Fruit fly (Drosophila melanogaster): Measurements from ENCODE around the gene Krn.
A peak's percentile ranks its signal among the peaks of the same experiment; 100 is the strongest.

The Krn gene

dm6 chr3L:17610896-17611711, 43.0 kb downstream of the Krn start (continued):
- TF ChIP-seq CG4730 (GFP tag; IDR thresholded peaks at IDR 0.05) = no peak
- peak; percentile 92 for TF ChIP-seq sens (GFP tag)
- no peak for TF ChIP-seq CG2199 (GFP tag; IDR thresholded peaks at IDR 0.05)
- TF ChIP-seq sqz (GFP tag; optimal IDR thresholded peaks at IDR 0.05) = peak; percentile 68
- TF ChIP-seq gce (GFP tag; IDR thresholded peaks at IDR 0.05) = no peak
- TF ChIP-seq Gug (GFP tag; IDR thresholded peaks at IDR 0.05) = peak; percentile 40; the same call in 3 of the 4 replicates
- no peak for TF ChIP-seq CG34376 (GFP tag; optimal IDR thresholded peaks at IDR 0.05)
- peak; percentile 26; the same call in 1 of the 2 replicates for TF ChIP-seq E2f2 (GFP tag; IDR thresholded peaks at IDR 0.05)
- TF ChIP-seq HHEX (GFP tag; optimal IDR thresholded peaks at IDR 0.05) = peak; percentile 40
- TF ChIP-seq Bgb (GFP tag; IDR thresholded peaks at IDR 0.05; ENCODE audit: partially characterized antibody) = 0 out of 2 replicates have a peak, but pooled peaks have one; percentile 15
- peak; percentile 38; the same call in 1 of the 2 replicates for TF ChIP-seq wor (GFP tag; IDR thresholded peaks at IDR 0.05)
- no peak for TF ChIP-seq CG9876 (GFP tag; optimal IDR thresholded peaks at IDR 0.05)
- peak; percentile 13 for TF ChIP-seq CG30020 (tag; optimal IDR thresholded peaks at IDR 0.05)
- peak in 1 of 2 experiments; percentile 87 for TF ChIP-seq eve (GFP tag; optimal IDR thresholded peaks at IDR 0.05)
- no peak for TF ChIP-seq CHES-1-like (GFP tag; optimal IDR thresholded peaks at IDR 0.05)
- TF ChIP-seq CG6813 (GFP tag; optimal IDR thresholded peaks at IDR 0.05) = peak; percentile 47
- TF ChIP-seq CG1024 (GFP tag; IDR thresholded peaks at IDR 0.05) = 0 out of 2 replicates have a peak, but pooled peaks have one; percentile 22
- TF ChIP-seq ssp (GFP tag; IDR thresholded peaks at IDR 0.05) = 0 out of 2 replicates have a peak, but pooled peaks have one; percentile 33
- TF ChIP-seq dmrt99B (tag; optimal IDR thresholded peaks at IDR 0.05) = peak; percentile 85
- peak; percentile 30 for TF ChIP-seq gcm (GFP tag; optimal IDR thresholded peaks at IDR 0.05)
- TF ChIP-seq lbe (GFP tag; optimal IDR thresholded peaks at IDR 0.05) = peak; percentile 83
- TF ChIP-seq Drgx (GFP tag; IDR thresholded peaks at IDR 0.05) = peak; percentile 82
- peak; percentile 35 for TF ChIP-seq CG5245 (GFP tag; optimal IDR thresholded peaks at IDR 0.05)
- TF ChIP-seq org-1 (GFP tag; optimal IDR thresholded peaks at IDR 0.05) = peak; percentile 6
- TF ChIP-seq ham (GFP tag; IDR thresholded peaks at IDR 0.05) = no peak
- TF ChIP-seq onecut (GFP tag; IDR thresholded peaks at IDR 0.05) = peak; percentile 32; the same call in 1 of the 2 replicates
- TF ChIP-seq CG10654 (GFP tag; optimal IDR thresholded peaks at IDR 0.05) = peak; percentile 66
- TF ChIP-seq C15 (GFP tag; IDR thresholded peaks at IDR 0.05) = no peak
- 0 out of 2 replicates have a peak, but pooled peaks have one; percentile 11 for TF ChIP-seq slbo (GFP tag; IDR thresholded peaks at IDR 0.05)
- no peak for TF ChIP-seq CG15011 (GFP tag; optimal IDR thresholded peaks at IDR 0.05)
- TF ChIP-seq jumu (GFP tag; optimal IDR thresholded peaks at IDR 0.05) = no peak
- TF ChIP-seq CG10462 (GFP tag; optimal IDR thresholded peaks at IDR 0.05) = peak; percentile 65
- peak; percentile 69 for TF ChIP-seq D19A (tag; optimal IDR thresholded peaks at IDR 0.05)
- TF ChIP-seq Blimp-1 (GFP tag; optimal IDR thresholded peaks at IDR 0.05) = peak; percentile 70
- no peak for TF ChIP-seq wek (GFP tag; optimal IDR thresholded peaks at IDR 0.05)
- TF ChIP-seq Awh (GFP tag; IDR thresholded peaks at IDR 0.05) = 0 out of 2 replicates have a peak, but pooled peaks have one; percentile 51
- TF ChIP-seq CG32532 (GFP tag; IDR thresholded peaks at IDR 0.05) = no peak
- peak; percentile 7 for TF ChIP-seq Vsx1 (GFP tag; optimal IDR thresholded peaks at IDR 0.05)
- TF ChIP-seq CG30403 (GFP tag; optimal IDR thresholded peaks at IDR 0.05) = peak; percentile 57
- TF ChIP-seq nmo (GFP tag; optimal IDR thresholded peaks at IDR 0.05) = peak; percentile 92
- TF ChIP-seq sim (GFP tag; IDR thresholded peaks at IDR 0.05) = 0 out of 2 replicates have a peak, but pooled peaks have one; percentile 40
- TF ChIP-seq pnt (GFP tag; optimal IDR thresholded peaks at IDR 0.05) = no peak
- TF ChIP-seq prd (optimal IDR thresholded peaks at IDR 0.05) = no peak
- peak; percentile 37; the same call in 1 of the 3 replicates for TF ChIP-seq prd (GFP tag; IDR thresholded peaks at IDR 0.05)
- TF ChIP-seq Bdp1 (GFP tag; optimal IDR thresholded peaks at IDR 0.05) = no peak
- TF ChIP-seq esg (GFP tag; conservative IDR thresholded peaks at IDR 0.05) = peak; percentile 27
- TF ChIP-seq CG10321 (GFP tag; IDR thresholded peaks at IDR 0.05) = no peak
- TF ChIP-seq fru (optimal IDR thresholded peaks at IDR 0.05) = no peak
- peak; percentile 64 for TF ChIP-seq CG1233 (GFP tag; optimal IDR thresholded peaks at IDR 0.05)
- peak; percentile 8 for TF ChIP-seq CG3281 (GFP tag; optimal IDR thresholded peaks at IDR 0.05)

All from whole organism, embryonic.